Fruit fly (Drosophila melanogaster) whole organism, embryonic: ENCODE data around the gene CG4970.

Experiments
- ATbp ChIP-seq: fragments of 200-800 bp; sonication (Bioruptor generic); optimal IDR thresholded peaks from 2 replicates; lab custom pipeline; 2017; ENCODE audit warnings: missing biosample characterization, mild to moderate bottlenecking, missing genetic modification characterization, missing genetic modification reagents
- Awh ChIP-seq: fragments of 200-800 bp; sonication (Bioruptor generic); IDR thresholded peaks from 2 replicates; pipeline ENCODE4, ENCODE4 v1.3.6; 2022; ENCODE audit warnings: missing biosample characterization, missing genetic modification characterization
- CG10267 ChIP-seq: fragments of 200-800 bp; sonication (Bioruptor generic); optimal IDR thresholded peaks from 2 replicates; lab custom pipeline; 2018; ENCODE audit warnings: missing biosample characterization, mild to moderate bottlenecking, missing genetic modification characterization, moderate library complexity
- CG12391 ChIP-seq: fragments of 200-800 bp; sonication (Bioruptor generic); optimal IDR thresholded peaks from 3 replicates; lab custom pipeline; 2018; ENCODE audit warnings: missing biosample characterization, mild to moderate bottlenecking, missing genetic modification characterization, moderate library complexity
- CG13123 ChIP-seq: fragments of 200-800 bp; sonication (Bioruptor generic); optimal IDR thresholded peaks from 2 replicates; lab custom pipeline; 2016; ENCODE audit warnings: missing biosample characterization, missing genetic modification characterization
- CG15479 ChIP-seq: fragments of 200-800 bp; sonication (Bioruptor generic); optimal IDR thresholded peaks from 3 replicates; lab custom pipeline; 2019; ENCODE audit warnings: missing biosample characterization, mild to moderate bottlenecking, missing genetic modification characterization, moderate library complexity
- CG1647 ChIP-seq: fragments of 200-800 bp; sonication (Bioruptor generic); optimal IDR thresholded peaks from 3 replicates; lab custom pipeline; 2016; ENCODE audit warnings: missing biosample characterization, missing genetic modification characterization
- CG17829 ChIP-seq: fragments of 200-800 bp; optimal IDR thresholded peaks from 2 replicates; lab custom pipeline; 2019; ENCODE audit warnings: missing biosample characterization, mild to moderate bottlenecking, missing genetic modification characterization, moderate library complexity
- CG18262 ChIP-seq: fragments of 200-800 bp; optimal IDR thresholded peaks from 3 replicates; lab custom pipeline; 2019; ENCODE audit warnings: missing biosample characterization, mild to moderate bottlenecking, missing genetic modification characterization, moderate library complexity
- CG31441 ChIP-seq: fragments of 200-800 bp; sonication (Bioruptor generic); IDR thresholded peaks from 2 replicates; pipeline ENCODE4 v1.3.6; 2022; ENCODE audit warnings: missing biosample characterization, missing genetic modification characterization
- CG4404 ChIP-seq: fragments of 200-800 bp; sonication (Bioruptor generic); IDR thresholded peaks from 2 replicates; pipeline ENCODE4 v1.3.6; 2022; ENCODE audit warnings: missing biosample characterization, missing genetic modification characterization
- CG4424 ChIP-seq: fragments of 200-800 bp; sonication (Bioruptor generic); optimal IDR thresholded peaks from 3 replicates; lab custom pipeline; 2016; ENCODE audit warnings: missing biosample characterization, missing genetic modification characterization
- CG5180 ChIP-seq: fragments of 200-800 bp; sonication (Bioruptor generic); optimal IDR thresholded peaks from 3 replicates; lab custom pipeline; 2017; ENCODE audit warnings: missing biosample characterization, missing genetic modification characterization, mild to moderate bottlenecking, moderate library complexity, missing genetic modification reagents
- CG6854 ChIP-seq: fragments of 200-800 bp; sonication (Bioruptor generic); optimal IDR thresholded peaks from 3 replicates; lab custom pipeline; 2017; ENCODE audit warnings: missing biosample characterization, mild to moderate bottlenecking, missing genetic modification characterization
- CG7271 ChIP-seq: fragments of 200-800 bp; sonication (Bioruptor generic); optimal IDR thresholded peaks from 2 replicates; lab custom pipeline; 2018; ENCODE audit warnings: missing biosample characterization, mild to moderate bottlenecking, missing genetic modification characterization, moderate library complexity
- CG7357 ChIP-seq: fragments of 200-800 bp; sonication (Bioruptor generic); IDR thresholded peaks from 3 replicates; pipeline ENCODE4 v1.3.6; 2022; ENCODE audit warnings: missing biosample characterization, missing genetic modification characterization
- CG7745 ChIP-seq: fragments of 200-800 bp; sonication (Bioruptor generic); optimal IDR thresholded peaks from 2 replicates; lab custom pipeline; 2018; ENCODE audit warnings: missing biosample characterization, mild to moderate bottlenecking, missing genetic modification characterization, moderate library complexity
- CG7786 ChIP-seq: fragments of 200-800 bp; sonication (Bioruptor generic); optimal IDR thresholded peaks from 2 replicates; lab custom pipeline; 2016; ENCODE audit warnings: missing biosample characterization, missing genetic modification characterization
- CG8478 ChIP-seq: fragments of >200 bp; optimal IDR thresholded peaks from 2 replicates; lab custom pipeline; 2018
- CG8924 ChIP-seq: fragments of 200-800 bp; optimal IDR thresholded peaks from 3 replicates; lab custom pipeline; 2019; ENCODE audit warnings: missing biosample characterization, mild to moderate bottlenecking, missing genetic modification characterization, moderate library complexity
- CG8944 ChIP-seq: fragments of 200-800 bp; sonication (Bioruptor generic); optimal IDR thresholded peaks from 3 replicates; lab custom pipeline; 2016; ENCODE audit warnings: missing biosample characterization, missing genetic modification characterization
- CG9437 ChIP-seq: fragments of 200-800 bp; sonication (Bioruptor generic); optimal IDR thresholded peaks from 2 replicates; lab custom pipeline; 2018; ENCODE audit warnings: missing biosample characterization, mild to moderate bottlenecking, missing genetic modification characterization
- CoRest ChIP-seq: fragments of 200-800 bp; sonication (Bioruptor generic); optimal IDR thresholded peaks from 3 replicates; lab custom pipeline; 2018; ENCODE audit warnings: missing biosample characterization, mild to moderate bottlenecking, missing genetic modification characterization, moderate library complexity
- Hsf ChIP-seq: fragments of 200-800 bp; sonication (Bioruptor generic); optimal IDR thresholded peaks from 3 replicates; lab custom pipeline; 2016; ENCODE audit warnings: missing biosample characterization, missing genetic modification characterization
- NC2β ChIP-seq: fragments of 200-800 bp; sonication (Bioruptor generic); optimal IDR thresholded peaks from 2 replicates; lab custom pipeline; 2016; ENCODE audit warnings: missing biosample characterization, missing genetic modification characterization
- Nf-YB ChIP-seq: fragments of 200-800 bp; sonication (Bioruptor generic); optimal IDR thresholded peaks from 3 replicates; lab custom pipeline; 2019; ENCODE audit warnings: missing biosample characterization, mild to moderate bottlenecking, missing genetic modification characterization, moderate library complexity
- Nf-YC ChIP-seq: fragments of 200-800 bp; optimal IDR thresholded peaks from 3 replicates; lab custom pipeline; 2019; ENCODE audit warnings: missing biosample characterization, mild to moderate bottlenecking, missing genetic modification characterization, moderate library complexity
- NfI ChIP-seq: fragments of 200-800 bp; sonication (Bioruptor generic); optimal IDR thresholded peaks from 3 replicates; lab custom pipeline; 2018; ENCODE audit warnings: missing biosample characterization, mild to moderate bottlenecking, missing genetic modification characterization, moderate library complexity
- Oli ChIP-seq: fragments of 200-800 bp; sonication (Bioruptor generic); optimal IDR thresholded peaks from 2 replicates; lab custom pipeline; 2018; ENCODE audit warnings: missing biosample characterization, mild to moderate bottlenecking, missing genetic modification characterization, moderate library complexity
- ab ChIP-seq: fragments of 200-800 bp; sonication (Bioruptor generic); optimal IDR thresholded peaks from 2 replicates; lab custom pipeline; 2016; ENCODE audit warnings: missing biosample characterization, missing genetic modification characterization
- ara ChIP-seq: fragments of 200-800 bp; sonication (Bioruptor generic); IDR thresholded peaks from 2 replicates; pipeline ENCODE4 v1.3.6; 2022; ENCODE audit warnings: missing biosample characterization, missing genetic modification characterization
- ato ChIP-seq: fragments of 200-800 bp; sonication (Bioruptor generic); IDR thresholded peaks from 2 replicates; pipeline ENCODE4 v1.3.6; 2022; ENCODE audit warnings: missing biosample characterization, missing genetic modification characterization; ENCODE audit not compliant: partially characterized antibody
- chif ChIP-seq, 2 experiments: fragments of 200-800 bp; sonication (Bioruptor generic); optimal IDR thresholded peaks; 3 replicates each; lab custom pipeline; 2016; ENCODE audit warnings: missing biosample characterization in 2 of 2, missing genetic modification characterization in 2 of 2
- da ChIP-seq: fragments of 200-800 bp; sonication (Bioruptor generic); optimal IDR thresholded peaks from 2 replicates; lab custom pipeline; 2016; ENCODE audit warnings: missing biosample characterization, missing genetic modification characterization
- dmrt11E ChIP-seq: fragments of 200-800 bp; sonication (Bioruptor generic); optimal IDR thresholded peaks from 3 replicates; lab custom pipeline; 2018; ENCODE audit warnings: missing biosample characterization, mild to moderate bottlenecking, missing genetic modification characterization, moderate library complexity
- ftz-f1 ChIP-seq: fragments of 200-800 bp; sonication (Bioruptor generic); optimal IDR thresholded peaks from 2 replicates; lab custom pipeline; 2016; ENCODE audit warnings: missing biosample characterization, missing genetic modification characterization
- gce ChIP-seq: fragments of 200-800 bp; sonication (Bioruptor generic); IDR thresholded peaks from 3 replicates; pipeline ENCODE4 v1.3.6; 2022; ENCODE audit warnings: missing biosample characterization, missing genetic modification characterization
- kni ChIP-seq: fragments of 200-800 bp; sonication (Bioruptor generic); optimal IDR thresholded peaks from 3 replicates; lab custom pipeline; 2017; ENCODE audit warnings: mild to moderate bottlenecking, missing biosample characterization, missing genetic modification reagents, missing genetic modification characterization
- lmd ChIP-seq: fragments of 200-800 bp; sonication (Bioruptor generic); IDR thresholded peaks from 2 replicates; pipeline ENCODE4 v1.3.6; 2022; ENCODE audit warnings: missing biosample characterization, missing genetic modification characterization
- maf-S ChIP-seq: fragments of 200-800 bp; sonication (Bioruptor generic); optimal IDR thresholded peaks from 2 replicates; lab custom pipeline; 2016; ENCODE audit warnings: missing biosample characterization, missing genetic modification characterization
- nau ChIP-seq: fragments of 200-800 bp; sonication (Bioruptor generic); optimal IDR thresholded peaks from 3 replicates; lab custom pipeline; 2017; ENCODE audit warnings: missing biosample characterization, mild to moderate bottlenecking, missing genetic modification characterization, missing genetic modification reagents
- onecut ChIP-seq: fragments of 200-800 bp; sonication (Bioruptor generic); IDR thresholded peaks from 2 replicates; pipeline ENCODE4 v1.3.6; 2022; ENCODE audit warnings: missing biosample characterization, missing genetic modification characterization
- pb ChIP-seq: fragments of 200-800 bp; sonication (Bioruptor generic); optimal IDR thresholded peaks from 3 replicates; lab custom pipeline; 2016; ENCODE audit warnings: missing biosample characterization, missing genetic modification characterization
- peb ChIP-seq: fragments of 200-800 bp; sonication (Bioruptor generic); IDR thresholded peaks from 2 replicates; pipeline ENCODE4 v1.3.6; 2022; ENCODE audit warnings: missing biosample characterization, missing genetic modification characterization
- phol ChIP-seq: fragments of 200-800 bp; sonication (Bioruptor generic); optimal IDR thresholded peaks from 3 replicates; lab custom pipeline; 2018; ENCODE audit warnings: missing biosample characterization, mild to moderate bottlenecking, missing genetic modification characterization, moderate library complexity
- pros ChIP-seq: fragments of 200-800 bp; sonication (Bioruptor generic); optimal IDR thresholded peaks from 3 replicates; lab custom pipeline; 2019; ENCODE audit warnings: missing biosample characterization, mild to moderate bottlenecking, missing genetic modification characterization, moderate library complexity
- scrt ChIP-seq: fragments of 200-800 bp; sonication (Bioruptor generic); optimal IDR thresholded peaks from 2 replicates; lab custom pipeline; 2018; ENCODE audit warnings: missing biosample characterization, mild to moderate bottlenecking, missing genetic modification characterization, moderate library complexity
- sima ChIP-seq: fragments of 200-800 bp; sonication (Bioruptor generic); optimal IDR thresholded peaks from 2 replicates; lab custom pipeline; 2016; ENCODE audit warnings: missing biosample characterization, missing genetic modification characterization
- tna ChIP-seq: fragments of 200-800 bp; sonication (Bioruptor generic); IDR thresholded peaks from 2 replicates; pipeline ENCODE4 v1.3.6; 2022; ENCODE audit warnings: missing biosample characterization, missing genetic modification characterization; ENCODE audit not compliant: partially characterized antibody
- zen2 ChIP-seq: fragments of 200-800 bp; sonication (Bioruptor generic); IDR thresholded peaks from 3 replicates; pipeline ENCODE4 v1.3.6; 2022; ENCODE audit warnings: missing biosample characterization, missing genetic modification characterization; ENCODE audit not compliant: partially characterized antibody
- zf30C ChIP-seq: fragments of 200-800 bp; sonication (Bioruptor generic); optimal IDR thresholded peaks from 3 replicates; lab custom pipeline; 2018; ENCODE audit warnings: missing biosample characterization, mild to moderate bottlenecking, missing genetic modification characterization

CG4970 gene

DNA sequence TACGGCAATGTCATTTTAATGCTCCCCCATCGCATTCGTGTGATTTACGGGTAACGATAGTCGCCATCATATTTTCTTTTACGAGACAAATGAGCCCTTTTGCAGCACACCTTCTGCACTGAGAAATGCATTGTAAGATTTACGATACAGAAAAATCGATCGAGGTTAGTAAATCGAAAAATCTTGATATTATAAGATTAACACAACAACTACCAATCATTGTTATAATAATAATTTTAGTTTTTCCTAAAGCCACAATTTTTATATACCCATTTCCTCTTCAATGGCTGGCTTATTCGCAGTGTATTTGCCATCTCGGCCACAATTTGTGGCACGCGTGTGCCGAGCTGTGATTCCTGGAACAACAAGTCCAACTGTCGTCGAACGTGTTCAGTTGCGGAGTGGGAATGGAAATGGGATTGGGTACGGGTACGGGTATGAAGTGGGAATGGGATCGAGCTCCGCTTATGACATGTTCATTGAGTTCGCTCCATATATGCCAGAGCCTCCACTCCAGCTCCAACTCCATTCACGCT lies 45.1 kb upstream of the CG4970 start (continued):
- TF ChIP-seq pb (GFP tag; lab: Kevin White, UChicago) (no peak), nau (GFP tag; lab: Kevin White, UChicago) (no peak), ATbp (GFP tag; lab: Kevin White, UChicago) (no peak), CG15479 (GFP tag; lab: Kevin White, UChicago) (no peak), phol (tag; lab: Kevin White, UChicago) (peak; percentile 51), CG13123 (GFP tag; lab: Kevin White, UChicago) (no peak), CG17829 (tag; lab: Kevin White, UChicago) (peak; percentile 25), CG7786 (GFP tag; lab: Kevin White, UChicago) (no peak), NC2β (GFP tag; lab: Kevin White, UChicago) (no peak), Hsf (no peak), CG10267 (tag; lab: Kevin White, UChicago) (peak; percentile 15), ftz-f1 (GFP tag; lab: Kevin White, UChicago) (no peak), da (GFP tag; lab: Kevin White, UChicago) (no peak), tna (GFP tag; lab: Robert Waterston, UW) (no peak), CG5180 (GFP tag; lab: Kevin White, UChicago) (no peak), CG4404 (no peak), ara (GFP tag; lab: Robert Waterston, UW) (peak; percentile 61; the same call in 1 of the 2 replicates), ab (GFP tag; lab: Kevin White, UChicago) (no peak), Nf-YB (GFP tag; lab: Kevin White, UChicago) (no peak), ato (GFP tag; lab: Robert Waterston, UW) (no peak), dmrt11E (tag; lab: Kevin White, UChicago) (peak; percentile 57), lmd (GFP tag; lab: Robert Waterston, UW) (peak; percentile 22; the same call in 1 of the 2 replicates), CG7745 (no peak), CG18262 (tag; lab: Kevin White, UChicago) (peak; percentile 53), Awh (GFP tag; lab: Robert Waterston, UW) (no peak), sima (GFP tag; lab: Kevin White, UChicago) (no peak), CG7357 (GFP tag; lab: Robert Waterston, UW) (no peak), kni (GFP tag; lab: Kevin White, UChicago) (peak; percentile 67), NfI (no peak), chif (GFP tag; optimal IDR thresholded peaks at IDR 0.05; lab: Kevin White, UChicago) (no peak), CG7271 (tag; lab: Kevin White, UChicago) (no peak), CG12391 (peak; percentile 7), scrt (no peak), Nf-YC (tag; lab: Kevin White, UChicago) (no peak), CG8924 (peak; percentile 15), zf30C (GFP tag; lab: Kevin White, UChicago) (no peak), CG9437 (GFP tag; lab: Kevin White, UChicago) (no peak), CG1647 (no peak), peb (GFP tag; lab: Robert Waterston, UW) (no peak), CoRest (tag; lab: Kevin White, UChicago) (peak; percentile 9), CG6854 (GFP tag; lab: Kevin White, UChicago) (no peak), CG8478 (lab: Kevin White, UChicago) (no peak), pros (GFP tag; lab: Kevin White, UChicago) (no peak), maf-S (GFP tag; lab: Kevin White, UChicago) (no peak), gce (GFP tag; lab: Robert Waterston, UW) (no peak), CG8944 (no peak), zen2 (GFP tag; lab: Robert Waterston, UW) (no peak), Oli (peak; percentile 11), CG31441 (GFP tag; lab: Robert Waterston, UW) (0 out of 2 replicates have a peak, but pooled peaks have one; percentile 25), onecut (GFP tag; lab: Robert Waterston, UW) (0 out of 2 replicates have a peak, but pooled peaks have one; percentile 7), CG4424 (GFP tag; lab: Kevin White, UChicago) (peak; percentile 25)
